Fruit fly (Drosophila melanogaster): Measurements from ENCODE around the gene Hn.

DNA sequence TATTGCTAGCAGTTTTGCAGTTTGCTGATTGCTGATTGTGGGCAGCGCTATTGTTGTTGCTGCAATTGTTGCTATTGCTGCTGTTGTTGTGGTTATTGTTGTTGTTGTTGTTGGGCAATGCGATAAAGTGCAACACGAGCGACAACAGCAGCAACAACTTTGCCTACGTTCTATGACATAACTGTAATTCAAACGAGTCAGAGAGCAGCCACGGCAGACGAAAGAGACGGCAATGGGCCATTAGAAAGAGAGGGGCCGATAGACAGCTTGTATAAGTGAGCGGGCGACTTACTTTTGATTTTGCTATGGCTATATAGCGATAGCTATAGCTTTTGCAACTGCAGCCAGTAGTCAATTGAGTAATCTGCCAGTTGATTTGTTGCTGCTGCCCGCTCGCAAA, 30.0 kb downstream of the Hn start:
- no peak for TF ChIP-seq CG11617 (GFP tag; optimal IDR thresholded peaks at IDR 0.05)
- peak; percentile 9 for TF ChIP-seq CG7101 (tag; optimal IDR thresholded peaks at IDR 0.05)
- TF ChIP-seq CG12768 (GFP tag; optimal IDR thresholded peaks at IDR 0.05), result peak; percentile 82
- no peak for TF ChIP-seq CG33017 (tag; optimal IDR thresholded peaks at IDR 0.05)
- no peak for TF ChIP-seq kay (GFP tag; ENCODE audit: borderline replicate concordance)
